Fruit fly (Drosophila melanogaster) ovary, adult (tissue): ENCODE results near the gene CG17121.

Experiments used
- CG17801 ChIP-seq: fragments of 200-800 bp; optimal IDR thresholded peaks from 2 replicates; lab custom pipeline; 2019; ENCODE audit warnings: missing biosample characterization, mild to moderate bottlenecking, missing genetic modification characterization, moderate library complexity; ENCODE audit not compliant: partially characterized antibody

CG17121 gene

dm6 chr3R:23053135-23053730, 5.2 kb upstream of the CG17121 start:
- TF ChIP-seq CG17801 (GFP tag; lab: Kevin White, UChicago) = no peak

DNA sequence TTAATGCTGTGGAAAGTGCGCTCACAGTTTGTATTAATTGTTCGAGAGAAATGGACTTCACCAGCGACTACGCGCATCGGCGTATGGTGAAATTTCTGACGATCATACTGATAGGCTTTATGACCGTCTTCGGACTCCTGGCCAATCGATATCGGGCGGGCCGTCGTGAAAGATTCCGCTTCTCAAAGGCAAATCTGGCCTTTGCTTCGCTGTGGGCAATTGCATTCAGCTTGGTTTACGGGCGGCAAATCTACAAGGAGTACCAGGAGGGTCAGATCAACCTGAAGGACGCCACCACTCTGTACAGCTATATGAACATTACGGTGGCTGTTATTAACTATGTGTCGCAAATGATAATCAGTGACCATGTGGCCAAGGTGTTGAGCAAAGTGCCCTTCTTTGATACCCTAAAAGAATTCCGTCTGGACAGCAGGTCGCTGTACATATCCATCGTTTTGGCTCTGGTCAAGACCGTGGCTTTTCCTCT, 3.7 kb upstream of the CG17121 start, which contains the start of gene Gr94a:
Gene Gr94a (plus strand): TSS at position 51 of the 487 bp plus-strand sequence.
- no peak for TF ChIP-seq CG17801 (GFP tag; lab: Kevin White, UChicago)

dm6 chr3R:23048690-23049118, 690 bp upstream of the CG17121 start:
- no peak for TF ChIP-seq CG17801 (GFP tag; lab: Kevin White, UChicago)

DNA sequence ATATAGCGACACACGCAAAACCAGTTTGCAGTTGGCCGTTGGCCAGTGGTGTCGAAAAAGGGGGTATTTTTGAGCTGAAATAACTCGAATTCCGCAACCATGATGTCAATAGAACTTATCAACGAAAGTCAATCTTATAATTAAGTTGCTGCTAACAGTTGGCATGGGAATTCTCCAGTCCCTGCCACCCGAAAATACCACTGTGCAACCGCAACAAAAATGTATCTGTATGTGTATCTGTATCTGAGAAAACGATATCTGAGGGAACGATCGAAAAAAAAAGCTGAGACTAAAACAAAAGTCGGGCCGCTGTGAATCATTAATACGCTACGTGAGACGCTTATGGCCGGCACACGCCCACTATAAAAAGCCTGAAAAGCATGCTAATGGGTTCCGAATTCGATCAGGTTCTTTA, 1.5 kb downstream of the CG17121 start:
- no peak for TF ChIP-seq CG17801 (GFP tag; lab: Kevin White, UChicago)

dm6 chr3R:23043690-23044089, 4.3 kb downstream of the CG17121 start, which contains the start of gene CG13837:
Gene CG13837, plus strand, starts transcription at chr3R:23043990.
- no peak for TF ChIP-seq CG17801 (GFP tag; lab: Kevin White, UChicago)

- TF ChIP-seq CG17801 (GFP tag; lab: Kevin White, UChicago) = no peak
Observed at dm6 chr3R:23042746-23043265, 5.2 kb downstream of the CG17121 start.

- no peak for TF ChIP-seq CG17801 (GFP tag; lab: Kevin White, UChicago)
Observed at dm6 chr3R:23041941-23042340, 6.1 kb downstream of the CG17121 start, which contains the start of gene CG13838. Gene CG13838, plus strand, starts transcription at chr3R:23042241.

- no peak for TF ChIP-seq CG17801 (GFP tag; lab: Kevin White, UChicago)
Observed at dm6 chr3R:23038062-23038461, 10.0 kb downstream of the CG17121 start.

DNA sequence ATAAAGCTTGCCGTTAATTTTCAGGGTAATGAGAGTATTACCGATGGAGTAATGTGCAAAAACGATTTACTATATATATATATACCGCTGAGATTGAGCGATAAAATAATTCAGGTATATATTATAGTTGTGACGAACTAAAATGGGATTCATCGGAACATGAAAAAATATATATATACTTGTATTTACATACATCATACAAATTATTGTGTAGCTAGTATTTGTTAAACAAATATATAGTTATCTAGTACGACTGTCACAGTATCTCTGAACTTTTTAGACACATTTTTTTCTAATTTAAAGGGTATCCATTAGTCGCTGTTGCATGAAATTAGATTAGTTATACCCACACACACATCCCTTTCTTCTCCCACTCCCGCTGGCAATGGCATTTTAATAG, 11.7 kb downstream of the CG17121 start:
- TF ChIP-seq CG17801 (GFP tag; lab: Kevin White, UChicago) = no peak

DNA sequence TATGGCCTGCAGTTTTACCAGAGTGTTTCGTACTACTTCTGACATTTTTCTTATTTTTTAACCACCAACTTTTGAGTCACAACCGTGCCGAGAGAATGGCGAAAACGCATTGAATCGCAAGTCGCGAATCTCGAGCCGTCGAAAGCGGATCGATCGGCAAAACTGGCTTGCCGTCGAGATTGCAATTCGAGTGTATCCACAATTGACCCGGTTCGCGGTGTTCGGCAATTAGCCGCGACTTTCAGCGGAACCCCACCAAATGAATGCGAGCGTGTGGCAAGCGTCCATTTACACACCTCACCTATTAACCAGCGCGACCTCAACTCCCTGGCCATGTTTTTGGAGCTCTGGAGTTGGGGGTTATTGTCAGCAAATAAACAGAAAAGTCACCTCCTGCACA, 12.6 kb downstream of the CG17121 start, which contains the start of gene CG13833:
Gene CG13833 (minus strand): TSS at position 101 of the 400 bp plus-strand sequence.
- no peak for TF ChIP-seq CG17801 (GFP tag; lab: Kevin White, UChicago)

dm6 chr3R:23030900-23031299, 17.1 kb downstream of the CG17121 start:
- no peak for TF ChIP-seq CG17801 (GFP tag; lab: Kevin White, UChicago)

DNA sequence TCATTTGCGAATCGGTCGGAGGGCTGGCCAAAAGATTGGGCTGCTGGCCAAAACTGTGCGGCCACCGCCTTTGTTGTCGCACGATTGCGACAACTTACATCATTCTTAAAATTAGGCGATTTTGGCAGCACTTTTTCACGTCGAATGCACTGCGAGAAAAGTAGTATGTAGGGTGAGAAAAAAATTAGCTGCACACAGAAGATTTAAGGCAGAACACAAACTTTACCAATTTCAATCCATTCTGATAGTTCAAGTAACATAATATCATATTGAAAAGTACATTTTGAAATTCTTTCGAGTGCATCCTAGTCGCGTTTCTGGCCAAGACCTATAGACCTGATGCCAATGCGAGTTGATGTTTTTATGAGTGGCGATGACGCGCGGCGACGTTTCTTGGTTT, 19.5 kb downstream of the CG17121 start:
- TF ChIP-seq CG17801 (GFP tag; lab: Kevin White, UChicago) = no peak

DNA sequence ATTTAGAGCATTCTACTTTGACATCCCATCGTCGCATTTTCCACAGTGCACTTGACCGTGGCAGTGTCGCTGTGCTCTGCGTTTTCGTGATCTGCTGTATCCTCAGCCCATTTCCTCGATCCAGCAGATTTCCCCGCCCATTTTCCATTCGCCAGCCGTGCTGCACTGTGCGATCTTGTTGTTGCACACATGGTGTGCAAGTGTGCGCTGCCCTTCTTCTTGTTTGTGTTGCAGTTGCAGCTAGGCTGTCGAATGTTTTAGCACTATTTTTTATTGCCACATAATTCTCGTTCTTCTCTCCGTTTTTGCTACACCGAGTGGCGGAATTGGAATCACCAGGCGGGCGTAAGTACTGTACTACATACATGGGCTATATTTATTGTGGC, 20.6 kb downstream of the CG17121 start:
- TF ChIP-seq CG17801 (GFP tag; lab: Kevin White, UChicago) = no peak

- TF ChIP-seq CG17801 (GFP tag; lab: Kevin White, UChicago) = no peak
Observed at dm6 chr3R:23026652-23027427, 21.2 kb downstream of the CG17121 start, which contains the start of gene lmd. Gene lmd, minus strand, starts transcription at chr3R:23026713.

DNA sequence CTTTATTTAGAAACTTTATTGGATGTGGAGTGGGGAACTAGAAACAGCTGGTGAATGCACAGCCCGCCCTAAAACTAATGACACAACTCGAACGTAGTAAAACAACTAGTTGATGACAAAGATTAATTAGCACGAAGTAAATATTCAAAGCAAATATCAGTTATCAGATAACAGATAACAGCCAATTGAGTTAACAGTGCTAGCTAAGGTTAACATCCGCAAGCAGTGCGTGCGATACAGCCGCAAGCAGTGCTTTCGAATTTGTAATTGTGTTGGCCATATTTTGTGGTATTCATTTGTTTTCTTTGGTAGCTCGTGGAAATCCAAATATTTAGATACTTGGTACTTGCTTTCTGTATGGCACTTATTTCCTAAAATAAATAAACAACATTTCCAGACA, 34.5 kb downstream of the CG17121 start:
- TF ChIP-seq CG17801 (GFP tag; lab: Kevin White, UChicago) = no peak
